Worm (Caenorhabditis elegans) whole organism, L3 larva: ENCODE results near the gene nmur-2.

Source experiments
- lin-15B ChIP-seq: fragments of 150-350 bp; optimal IDR thresholded peaks from 2 replicates; lab custom pipeline; 2014; ENCODE audit warnings: missing biosample characterization, missing genetic modification characterization
- nhr-237 ChIP-seq: fragments of 150-350 bp; optimal IDR thresholded peaks from 2 replicates; lab custom pipeline; 2014; ENCODE audit warnings: missing biosample characterization, missing genetic modification characterization
- pha-4 ChIP-seq: fragments of 150-350 bp; optimal IDR thresholded peaks from 2 replicates; lab custom pipeline; 2014; ENCODE audit warnings: missing biosample characterization, missing genetic modification reagents, missing genetic modification characterization
- pqm-1 ChIP-seq: fragments of 150-350 bp; optimal IDR thresholded peaks from 2 replicates; lab custom pipeline; 2017; ENCODE audit warnings: missing biosample characterization, missing genetic modification characterization, inconsistent platforms
- sea-2 ChIP-seq: fragments of 150-350 bp; sonication (generic microtip); optimal IDR thresholded peaks from 4 replicates; lab custom pipeline; 2014; ENCODE audit warnings: missing biosample characterization, missing genetic modification reagents, missing genetic modification characterization
- snpc-4 ChIP-seq: fragments of 150-350 bp; optimal IDR thresholded peaks from 2 replicates; lab custom pipeline; 2014; ENCODE audit warnings: missing biosample characterization, missing genetic modification characterization
- tbx-2 ChIP-seq: sonication (generic microtip); optimal IDR thresholded peaks from 2 replicates; lab custom pipeline; 2016; ENCODE audit warnings: mild to moderate bottlenecking, missing genetic modification characterization, missing compliant biosample characterization
- unc-62 ChIP-seq: fragments of 150-350 bp; sonication (generic microtip); optimal IDR thresholded peaks from 4 replicates; lab custom pipeline; 2014; ENCODE audit warnings: missing biosample characterization, missing genetic modification reagents, missing genetic modification characterization
- zag-1 ChIP-seq: fragments of 150-350 bp; optimal IDR thresholded peaks from 2 replicates; lab custom pipeline; 2014; ENCODE audit warnings: missing biosample characterization, missing genetic modification characterization

- no peak for TF ChIP-seq lin-15B (tag; lab: Kevin White, UChicago)
- no peak for TF ChIP-seq zag-1 (tag; lab: Kevin White, UChicago)
- no peak for TF ChIP-seq tbx-2
- no peak for TF ChIP-seq nhr-237 (tag; lab: Kevin White, UChicago)
- TF ChIP-seq sea-2 (GFP tag; lab: Kevin White, UChicago) = no peak
- TF ChIP-seq unc-62 (GFP tag; lab: Kevin White, UChicago) = no peak
- TF ChIP-seq snpc-4 (tag; lab: Kevin White, UChicago) = no peak
- no peak for TF ChIP-seq pha-4
- no peak for TF ChIP-seq pqm-1 (tag; lab: Kevin White, UChicago)
Observed at ce11 chrII:121121-121520, 3.7 kb downstream of the nmur-2 start, which contains the start of gene K10B4.3.
